Fruit fly (Drosophila melanogaster) whole organism, prepupa: ENCODE measurements around the gene Cyp4g15.
A peak's percentile ranks its signal among the peaks of the same experiment; 100 is the strongest.

Experiments used
- Blimp-1 ChIP-seq: fragments of 200-800 bp; sonication (Bioruptor generic); optimal IDR thresholded peaks from 3 replicates; lab custom pipeline; 2017; ENCODE audit warnings: missing biosample characterization, missing genetic modification characterization, mild to moderate bottlenecking, moderate library complexity, missing genetic modification reagents
- CG10631 ChIP-seq: fragments of 200-800 bp; sonication (Bioruptor generic); optimal IDR thresholded peaks from 2 replicates; lab custom pipeline; 2016; ENCODE audit warnings: missing biosample characterization, missing genetic modification characterization
- CG10669 ChIP-seq: fragments of 200-800 bp; sonication (Bioruptor generic); optimal IDR thresholded peaks from 3 replicates; lab custom pipeline; 2018; ENCODE audit warnings: missing biosample characterization, mild to moderate bottlenecking, missing genetic modification characterization, moderate library complexity
- CG11294 ChIP-seq: fragments of 200-800 bp; sonication (Bioruptor generic); IDR thresholded peaks from 2 replicates; pipeline ENCODE4 v1.3.6; 2022; ENCODE audit warnings: missing biosample characterization, missing genetic modification characterization
- CG11762 ChIP-seq: fragments of 200-800 bp; sonication (Bioruptor generic); optimal IDR thresholded peaks from 3 replicates; lab custom pipeline; 2016; ENCODE audit warnings: missing biosample characterization, missing genetic modification characterization; ENCODE audit not compliant: insufficient read depth
- CG11902 ChIP-seq: fragments of 200-800 bp; sonication (Bioruptor generic); optimal IDR thresholded peaks from 3 replicates; lab custom pipeline; 2016; ENCODE audit warnings: missing biosample characterization, missing genetic modification characterization
- CG15336 ChIP-seq: fragments of 200-800 bp; sonication (Bioruptor generic); IDR thresholded peaks from 2 replicates; pipeline ENCODE4 v1.3.6; 2022; ENCODE audit warnings: missing biosample characterization, missing genetic modification characterization
- CG1621 ChIP-seq: fragments of 200-800 bp; sonication (Bioruptor generic); optimal IDR thresholded peaks from 3 replicates; lab custom pipeline; 2018; ENCODE audit warnings: missing biosample characterization, mild to moderate bottlenecking, missing genetic modification characterization
- CG16779 ChIP-seq: fragments of 200-800 bp; sonication (Bioruptor generic); optimal IDR thresholded peaks from 3 replicates; lab custom pipeline; 2017; ENCODE audit warnings: missing biosample characterization, mild to moderate bottlenecking, missing genetic modification characterization
- CG3032 ChIP-seq: fragments of 200-800 bp; optimal IDR thresholded peaks from 2 replicates; lab custom pipeline; 2019; ENCODE audit warnings: missing biosample characterization, mild to moderate bottlenecking, missing genetic modification characterization, moderate library complexity
- CG31627 ChIP-seq: fragments of 200-800 bp; sonication (Bioruptor generic); optimal IDR thresholded peaks from 3 replicates; lab custom pipeline; 2016; ENCODE audit warnings: missing biosample characterization, missing genetic modification characterization
- CG32006 ChIP-seq: fragments of 200-800 bp; sonication (Bioruptor generic); optimal IDR thresholded peaks from 3 replicates; lab custom pipeline; 2017; ENCODE audit warnings: missing biosample characterization, mild to moderate bottlenecking, missing genetic modification characterization
- CG34406 ChIP-seq: fragments of 200-800 bp; sonication (Bioruptor generic); optimal IDR thresholded peaks from 3 replicates; lab custom pipeline; 2016; ENCODE audit warnings: missing biosample characterization, missing genetic modification characterization
- CG3919 ChIP-seq: fragments of 200-800 bp; sonication (Bioruptor generic); optimal IDR thresholded peaks from 3 replicates; lab custom pipeline; 2016; ENCODE audit warnings: missing biosample characterization, missing genetic modification characterization
- CG6163 ChIP-seq: fragments of 200-800 bp; sonication (Bioruptor generic); IDR thresholded peaks from 3 replicates; pipeline ENCODE4 v1.3.6; 2022; ENCODE audit warnings: missing biosample characterization, missing genetic modification characterization
- CG6276 ChIP-seq: fragments of 200-800 bp; sonication (Bioruptor generic); optimal IDR thresholded peaks from 2 replicates; lab custom pipeline; 2017; ENCODE audit warnings: missing biosample characterization, mild to moderate bottlenecking, missing genetic modification characterization
- CG6792 ChIP-seq: fragments of 200-800 bp; sonication (Bioruptor generic); optimal IDR thresholded peaks from 3 replicates; lab custom pipeline; 2016; ENCODE audit warnings: missing biosample characterization, missing genetic modification characterization
- CG6808 ChIP-seq: fragments of 200-800 bp; sonication (Bioruptor generic); optimal IDR thresholded peaks from 3 replicates; lab custom pipeline; 2017; ENCODE audit warnings: missing biosample characterization, missing genetic modification characterization, mild to moderate bottlenecking, moderate library complexity, missing genetic modification reagents
- CG7368 ChIP-seq: fragments of 200-800 bp; sonication (Bioruptor generic); optimal IDR thresholded peaks from 3 replicates; lab custom pipeline; 2016; ENCODE audit warnings: missing biosample characterization, missing genetic modification characterization
- CG8119 ChIP-seq: fragments of 200-800 bp; sonication (Bioruptor generic); IDR thresholded peaks from 3 replicates; pipeline ENCODE4 v1.3.6; 2022; ENCODE audit warnings: missing biosample characterization, missing genetic modification characterization
- CG8632 ChIP-seq: fragments of 200-800 bp; sonication (Bioruptor generic); optimal IDR thresholded peaks from 3 replicates; lab custom pipeline; 2016; ENCODE audit warnings: missing biosample characterization, missing genetic modification characterization
- Eip75B ChIP-seq: fragments of 200-800 bp; sonication (Bioruptor generic); optimal IDR thresholded peaks from 3 replicates; lab custom pipeline; 2016; ENCODE audit warnings: missing biosample characterization, missing genetic modification characterization
- Ets21C ChIP-seq: fragments of 200-800 bp; sonication (Bioruptor generic); optimal IDR thresholded peaks from 3 replicates; lab custom pipeline; 2016; ENCODE audit warnings: missing biosample characterization, missing genetic modification characterization
- Hr39 ChIP-seq: fragments of 200-800 bp; sonication (Bioruptor generic); optimal IDR thresholded peaks from 2 replicates; lab custom pipeline; 2016; ENCODE audit warnings: missing biosample characterization, missing genetic modification characterization
- Hr4 ChIP-seq: fragments of 200-800 bp; sonication (Bioruptor generic); optimal IDR thresholded peaks from 3 replicates; lab custom pipeline; 2016; ENCODE audit warnings: missing biosample characterization, missing genetic modification characterization
- Lpt ChIP-seq: fragments of 200-800 bp; sonication (Bioruptor generic); optimal IDR thresholded peaks from 3 replicates; lab custom pipeline; 2016; ENCODE audit warnings: missing biosample characterization, missing genetic modification characterization
- Met ChIP-seq: fragments of 200-800 bp; sonication (Bioruptor generic); optimal IDR thresholded peaks from 3 replicates; lab custom pipeline; 2016; ENCODE audit warnings: missing biosample characterization, missing genetic modification characterization
- OdsH ChIP-seq: fragments of 200-800 bp; sonication (Bioruptor generic); optimal IDR thresholded peaks from 3 replicates; lab custom pipeline; 2016; ENCODE audit warnings: missing biosample characterization, missing genetic modification characterization
- Smox ChIP-seq: fragments of 200-800 bp; sonication (Bioruptor generic); optimal IDR thresholded peaks from 3 replicates; lab custom pipeline; 2016; ENCODE audit warnings: missing biosample characterization, missing genetic modification characterization
- Sox14 ChIP-seq: fragments of 200-800 bp; sonication (Bioruptor generic); optimal IDR thresholded peaks from 3 replicates; lab custom pipeline; 2016; ENCODE audit warnings: missing biosample characterization, missing genetic modification characterization
- achi ChIP-seq: fragments of 200-800 bp; sonication (Bioruptor generic); optimal IDR thresholded peaks from 3 replicates; lab custom pipeline; 2016; ENCODE audit warnings: missing biosample characterization, missing genetic modification characterization
- acj6 ChIP-seq: fragments of 200-800 bp; sonication (Bioruptor generic); optimal IDR thresholded peaks from 3 replicates; lab custom pipeline; 2016; ENCODE audit warnings: missing biosample characterization, missing genetic modification characterization
- cyc ChIP-seq: fragments of 200-800 bp; sonication (Bioruptor generic); optimal IDR thresholded peaks from 3 replicates; lab custom pipeline; 2016; ENCODE audit warnings: missing biosample characterization, missing genetic modification characterization
- dac ChIP-seq: fragments of 200-800 bp; sonication (Bioruptor generic); optimal IDR thresholded peaks from 2 replicates; lab custom pipeline; 2017; ENCODE audit warnings: missing biosample characterization, mild to moderate bottlenecking, missing genetic modification characterization
- dsx ChIP-seq: fragments of 200-800 bp; optimal IDR thresholded peaks from 3 replicates; lab custom pipeline; 2019; ENCODE audit warnings: missing biosample characterization, mild to moderate bottlenecking, missing genetic modification characterization, moderate library complexity; ENCODE audit not compliant: poor library complexity, severe bottlenecking
- eg ChIP-seq: fragments of 200-800 bp; sonication (Bioruptor generic); IDR thresholded peaks from 3 replicates; pipeline ENCODE4 v1.3.6; 2022; ENCODE audit warnings: missing biosample characterization, missing genetic modification characterization
- esn ChIP-seq: fragments of 200-800 bp; sonication (Bioruptor generic); optimal IDR thresholded peaks from 2 replicates; lab custom pipeline; 2016; ENCODE audit warnings: missing biosample characterization, mild to moderate bottlenecking, missing genetic modification characterization, moderate library complexity
- fd85E ChIP-seq: fragments of 200-800 bp; sonication (Bioruptor generic); optimal IDR thresholded peaks from 3 replicates; lab custom pipeline; 2016; ENCODE audit warnings: missing biosample characterization, missing genetic modification characterization
- fkh ChIP-seq: fragments of 200-800 bp; sonication (Bioruptor generic); optimal IDR thresholded peaks from 3 replicates; lab custom pipeline; 2017; ENCODE audit warnings: missing biosample characterization, mild to moderate bottlenecking, missing genetic modification characterization, moderate library complexity
- lz ChIP-seq: fragments of 200-800 bp; sonication (Bioruptor generic); optimal IDR thresholded peaks from 3 replicates; lab custom pipeline; 2016; ENCODE audit warnings: missing biosample characterization, missing genetic modification characterization
- net ChIP-seq: fragments of 200-800 bp; sonication (Bioruptor generic); optimal IDR thresholded peaks from 3 replicates; lab custom pipeline; 2016; ENCODE audit warnings: missing biosample characterization, missing genetic modification characterization
- pdm3 ChIP-seq: fragments of 200-800 bp; sonication (Bioruptor generic); optimal IDR thresholded peaks from 3 replicates; lab custom pipeline; 2016; ENCODE audit warnings: missing biosample characterization, missing genetic modification characterization
- salr ChIP-seq, 2 experiments: fragments of 200-800 bp; sonication (Bioruptor generic); optimal IDR thresholded peaks; 3 replicates each; lab custom pipeline; 2016 to 2018; ENCODE audit warnings: missing biosample characterization in 2 of 2, missing genetic modification characterization in 2 of 2, mild to moderate bottlenecking in 1 of 2
- spab ChIP-seq: fragments of 200-800 bp; sonication (Bioruptor generic); optimal IDR thresholded peaks from 2 replicates; lab custom pipeline; 2017; ENCODE audit warnings: missing biosample characterization, mild to moderate bottlenecking, missing genetic modification characterization, missing genetic modification reagents
- ss ChIP-seq, 2 experiments: fragments of 200-800 bp; sonication (Bioruptor generic); optimal IDR thresholded peaks; 2 replicates in 1 of 2; 3 replicates in 1 of 2; lab custom pipeline; 2017 to 2018; ENCODE audit warnings: mild to moderate bottlenecking in 2 of 2, missing biosample characterization in 2 of 2, missing genetic modification characterization in 2 of 2, moderate library complexity in 1 of 2
- svp ChIP-seq: fragments of 200-800 bp; sonication (Bioruptor generic); peaks from one replicate; lab custom pipeline; 2016; ENCODE audit warnings: missing biosample characterization, missing genetic modification characterization
- topi ChIP-seq: fragments of 200-800 bp; sonication (Bioruptor generic); optimal IDR thresholded peaks from 3 replicates; lab custom pipeline; 2016; ENCODE audit warnings: missing biosample characterization, missing genetic modification characterization

Gene Cyp4g15

dm6 chrX:11451630-11452029, 25.2 kb upstream of the Cyp4g15 start (continued):
- no peak for TF ChIP-seq CG11902 (GFP tag; lab: Kevin White, UChicago)
- peak; percentile 49; the same call in 2 of the 3 replicates for TF ChIP-seq CG6163 (GFP tag; lab: Robert Waterston, UW)
- TF ChIP-seq eg (GFP tag; lab: Robert Waterston, UW) = peak; percentile 35; the same call in 2 of the 3 replicates
- TF ChIP-seq CG11294 = no peak
- TF ChIP-seq CG15336 (GFP tag; lab: Robert Waterston, UW) = peak; percentile 50
- no peak for TF ChIP-seq cyc (GFP tag; lab: Kevin White, UChicago)
- no peak for TF ChIP-seq CG34406 (GFP tag; lab: Kevin White, UChicago)
- peak; percentile 7 for TF ChIP-seq acj6
- no peak for TF ChIP-seq Eip75B
- no peak for TF ChIP-seq Smox (GFP tag; lab: Kevin White, UChicago)
- TF ChIP-seq ss (GFP tag; optimal IDR thresholded peaks at IDR 0.05; lab: Kevin White, UChicago) = no peak
- no peak for TF ChIP-seq CG7368 (GFP tag; lab: Kevin White, UChicago)
- TF ChIP-seq CG1621 (tag; lab: Kevin White, UChicago) = no peak
- TF ChIP-seq CG6276 = peak; percentile 15
- TF ChIP-seq, all 60 proteins: peak for 13

- TF ChIP-seq Met (GFP tag; lab: Kevin White, UChicago) (peak; percentile 82), Eip75B (peak; percentile 88), CG10631 (GFP tag; lab: Kevin White, UChicago) (peak; percentile 84), salr (GFP tag; optimal IDR thresholded peaks at IDR 0.05; lab: Kevin White, UChicago) (peak; percentile 58 to 66), CG10669 (GFP tag; lab: Kevin White, UChicago) (peak; percentile 82), cyc (GFP tag; lab: Kevin White, UChicago) (peak; percentile 70), Sox14 (GFP tag; lab: Kevin White, UChicago) (peak; percentile 83), CG6792 (GFP tag; lab: Kevin White, UChicago) (peak; percentile 74), pdm3 (GFP tag; lab: Kevin White, UChicago) (peak; percentile 88), acj6 (peak; percentile 87), OdsH (GFP tag; lab: Kevin White, UChicago) (peak; percentile 77), spab (GFP tag; lab: Kevin White, UChicago) (peak; percentile 74), CG1621 (tag; lab: Kevin White, UChicago) (peak; percentile 80), CG6808 (GFP tag; lab: Kevin White, UChicago) (peak; percentile 68), CG11762 (GFP tag; lab: Kevin White, UChicago) (peak; percentile 74), CG16779 (peak; percentile 82), lz (peak; percentile 75), Ets21C (peak; percentile 56), Blimp-1 (no peak), Hr39 (GFP tag; lab: Kevin White, UChicago) (peak; percentile 68), CG8119 (GFP tag; lab: Robert Waterston, UW) (peak; percentile 92), CG6276 (peak; percentile 84), Lpt (GFP tag; lab: Kevin White, UChicago) (peak; percentile 82), CG34406 (GFP tag; lab: Kevin White, UChicago) (peak; percentile 71), esn (peak; percentile 77), fkh (no peak), ss (GFP tag; optimal IDR thresholded peaks at IDR 0.05; lab: Kevin White, UChicago) (peak; percentile 68 to 77), dac (peak; percentile 88), CG32006 (peak; percentile 91), achi (GFP tag; lab: Kevin White, UChicago) (peak; percentile 86), CG15336 (GFP tag; lab: Robert Waterston, UW) (peak; percentile 93), CG3032 (tag; lab: Kevin White, UChicago) (peak; percentile 78), CG11294 (peak; percentile 80), CG8632 (GFP tag; lab: Kevin White, UChicago) (peak; percentile 75), net (GFP tag; lab: Kevin White, UChicago) (peak; percentile 88), CG31627 (GFP tag; lab: Kevin White, UChicago) (peak; percentile 62), fd85E (GFP tag; lab: Kevin White, UChicago) (peak; percentile 56), topi (peak; percentile 80), Hr4 (GFP tag; lab: Kevin White, UChicago) (peak; percentile 94), CG3919 (GFP tag; lab: Kevin White, UChicago) (peak; percentile 87), svp (GFP tag; lab: Kevin White, UChicago) (peak; percentile 86), eg (GFP tag; lab: Robert Waterston, UW) (peak; percentile 96), dsx (GFP tag; lab: Kevin White, UChicago) (peak; percentile 85)
Measured at dm6 chrX:11452846-11453391, 23.9 kb upstream of the Cyp4g15 start.
